Fruit fly (Drosophila melanogaster): Measurements from ENCODE around the gene CG5126.

Gene CG5126

DNA sequence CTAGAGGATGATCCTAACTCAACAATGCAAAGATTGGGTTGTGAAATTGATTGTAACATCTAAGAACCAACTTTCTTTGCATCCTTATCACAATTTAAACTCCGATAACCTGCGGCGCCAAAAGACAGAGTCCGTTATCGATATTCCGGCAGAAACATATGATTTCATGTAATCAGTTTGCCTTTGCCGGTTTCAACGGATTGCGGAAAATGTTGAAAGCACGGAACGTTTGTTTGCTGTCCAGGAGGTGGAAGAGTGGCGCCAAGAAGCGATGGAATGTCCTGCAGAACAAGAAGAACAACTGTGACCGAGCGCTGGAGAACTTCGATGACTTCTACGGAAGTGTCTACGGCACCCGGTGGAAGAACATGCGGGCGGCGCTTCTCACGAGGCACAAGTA is 36.2 kb downstream of the CG5126 start (continued):
- TF ChIP-seq CG2889 (GFP tag; IDR thresholded peaks at IDR 0.05) (no peak), CG34224 (GFP tag; IDR thresholded peaks at IDR 0.05; ENCODE audit: partially characterized antibody) (peak; percentile 72), pzg (GFP tag; optimal IDR thresholded peaks at IDR 0.05) (peak; percentile 30), zen2 (GFP tag; IDR thresholded peaks at IDR 0.05; ENCODE audit: partially characterized antibody) (peak; percentile 86), Side (GFP tag; optimal IDR thresholded peaks at IDR 0.05) (no peak), Sox102F (GFP tag; optimal IDR thresholded peaks at IDR 0.05) (no peak), kay (GFP tag; optimal IDR thresholded peaks at IDR 0.05) (no peak), gcm (GFP tag; optimal IDR thresholded peaks at IDR 0.05) (peak; percentile 88), vnd (GFP tag; IDR thresholded peaks at IDR 0.05; ENCODE audit: partially characterized antibody) (peak; percentile 46; the same call in 1 of the 3 replicates), Dp (GFP tag; optimal IDR thresholded peaks at IDR 0.05) (peak; percentile 87), sens (GFP tag) (peak; percentile 16), ERR (GFP tag; optimal IDR thresholded peaks at IDR 0.05) (no peak), da (GFP tag; optimal IDR thresholded peaks at IDR 0.05) (no peak), CG10431 (GFP tag; optimal IDR thresholded peaks at IDR 0.05) (peak; percentile 46), hb (GFP tag; IDR thresholded peaks at IDR 0.05; ENCODE audit: partially characterized antibody) (peak; percentile 65; the same call in 1 of the 3 replicates), Fer3 (tag; optimal IDR thresholded peaks at IDR 0.05) (no peak), HLH4C (GFP tag; IDR thresholded peaks at IDR 0.05; ENCODE audit: partially characterized antibody) (peak; percentile 72), aop (GFP tag; IDR thresholded peaks at IDR 0.05) (no peak), E2f2 (GFP tag; IDR thresholded peaks at IDR 0.05) (peak; percentile 90), ato (GFP tag; IDR thresholded peaks at IDR 0.05; ENCODE audit: partially characterized antibody) (peak; percentile 31; the same call in 1 of the 2 replicates), nerfin-2 (GFP tag; IDR thresholded peaks at IDR 0.05; ENCODE audit: partially characterized antibody) (peak; percentile 74; the same call in 1 of the 2 replicates), CG13287 (GFP tag; IDR thresholded peaks at IDR 0.05; ENCODE audit: partially characterized antibody) (peak; percentile 78), CG2129 (GFP tag; IDR thresholded peaks at IDR 0.05; ENCODE audit: partially characterized antibody) (0 out of 2 replicates have a peak, but pooled peaks have one; percentile 19), CG17568 (GFP tag; optimal IDR thresholded peaks at IDR 0.05) (no peak), org-1 (GFP tag; optimal IDR thresholded peaks at IDR 0.05) (no peak), tap (tag; optimal IDR thresholded peaks at IDR 0.05) (no peak), CG6791 (GFP tag; IDR thresholded peaks at IDR 0.05; ENCODE audit: partially characterized antibody) (0 out of 3 replicates have a peak, but pooled peaks have one; percentile 47)

DNA sequence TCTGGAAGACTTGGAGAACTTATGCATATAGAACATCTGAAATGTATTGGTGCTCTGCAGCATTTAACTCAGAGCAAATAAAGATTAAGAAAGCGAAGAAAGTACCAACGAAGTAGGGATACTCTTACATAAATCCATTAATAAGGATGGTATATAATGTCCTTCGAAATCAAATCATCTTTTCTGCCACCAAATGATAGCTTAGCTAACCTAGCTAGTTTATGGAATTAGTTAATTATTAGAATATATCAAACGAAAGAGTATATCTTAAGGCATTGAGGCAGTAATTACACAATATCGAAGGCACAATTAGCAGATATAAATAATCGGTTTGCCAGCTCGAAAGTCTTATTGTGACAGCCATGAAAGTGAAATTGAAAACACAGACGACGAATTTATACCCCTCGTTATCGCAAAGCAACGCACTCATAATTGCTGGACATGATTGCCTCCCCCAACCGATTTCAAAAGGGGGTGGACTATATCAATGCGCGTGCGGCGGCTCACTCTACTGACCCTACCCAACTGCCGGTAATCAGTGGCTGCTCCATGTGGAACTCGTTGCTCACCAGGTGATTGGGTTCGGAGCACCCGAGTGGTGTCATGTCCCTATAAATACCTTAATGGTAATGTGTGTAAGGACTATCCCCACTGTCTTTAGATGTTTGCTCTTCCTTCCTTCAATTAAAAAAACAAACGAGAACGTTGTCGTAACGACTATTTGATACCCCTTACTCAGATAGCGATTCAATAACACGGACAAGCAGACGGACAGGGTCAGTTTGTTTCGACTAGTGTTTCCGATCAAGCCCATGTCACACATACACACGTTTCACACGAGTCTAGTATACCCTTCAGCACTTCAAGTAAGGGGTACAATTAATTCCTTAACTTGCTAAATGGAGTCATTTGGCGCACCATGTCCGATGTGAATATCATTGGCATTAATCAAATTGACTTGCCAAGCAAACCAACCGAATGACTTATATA is 39.2 kb downstream of the CG5126 start:
- TF ChIP-seq NC2α (GFP tag; optimal IDR thresholded peaks at IDR 0.05) (no peak), lbe (GFP tag; optimal IDR thresholded peaks at IDR 0.05) (peak; percentile 91), Ada2b (GFP tag; IDR thresholded peaks at IDR 0.05) (0 out of 2 replicates have a peak, but pooled peaks have one; percentile 38), cg (GFP tag; optimal IDR thresholded peaks at IDR 0.05) (no peak), CG16863 (GFP tag; optimal IDR thresholded peaks at IDR 0.05) (peak; percentile 26), lmd (GFP tag; IDR thresholded peaks at IDR 0.05) (peak; percentile 40), ci (GFP tag; IDR thresholded peaks at IDR 0.05) (peak; percentile 69; the same call in 2 of the 3 replicates), CG7271 (tag; optimal IDR thresholded peaks at IDR 0.05) (no peak), Hand (GFP tag; optimal IDR thresholded peaks at IDR 0.05) (no peak), Rx (GFP tag; IDR thresholded peaks at IDR 0.05) (no peak), CG1602 (GFP tag; optimal IDR thresholded peaks at IDR 0.05) (peak; percentile 36), CG9727 (GFP tag; optimal IDR thresholded peaks at IDR 0.05) (peak; percentile 31), jing (GFP tag; optimal IDR thresholded peaks at IDR 0.05) (peak; percentile 28), zfh1 (GFP tag; IDR thresholded peaks at IDR 0.05) (peak; percentile 51; the same call in 1 of the 3 replicates), Spps (tag; optimal IDR thresholded peaks at IDR 0.05) (no peak), Dref (GFP tag; IDR thresholded peaks at IDR 0.05) (no peak), Ets65A (GFP tag) (peak; percentile 92), ap (GFP tag; IDR thresholded peaks at IDR 0.05) (0 out of 2 replicates have a peak, but pooled peaks have one; percentile 8), CG16779 (GFP tag; IDR thresholded peaks at IDR 0.05) (no peak), CG33213 (GFP tag; optimal IDR thresholded peaks at IDR 0.05) (no peak), Awh (GFP tag; IDR thresholded peaks at IDR 0.05) (no peak)

All from whole organism, embryonic.